Worm (Caenorhabditis elegans): ENCODE measurements around the gene srh-48.

DNA sequence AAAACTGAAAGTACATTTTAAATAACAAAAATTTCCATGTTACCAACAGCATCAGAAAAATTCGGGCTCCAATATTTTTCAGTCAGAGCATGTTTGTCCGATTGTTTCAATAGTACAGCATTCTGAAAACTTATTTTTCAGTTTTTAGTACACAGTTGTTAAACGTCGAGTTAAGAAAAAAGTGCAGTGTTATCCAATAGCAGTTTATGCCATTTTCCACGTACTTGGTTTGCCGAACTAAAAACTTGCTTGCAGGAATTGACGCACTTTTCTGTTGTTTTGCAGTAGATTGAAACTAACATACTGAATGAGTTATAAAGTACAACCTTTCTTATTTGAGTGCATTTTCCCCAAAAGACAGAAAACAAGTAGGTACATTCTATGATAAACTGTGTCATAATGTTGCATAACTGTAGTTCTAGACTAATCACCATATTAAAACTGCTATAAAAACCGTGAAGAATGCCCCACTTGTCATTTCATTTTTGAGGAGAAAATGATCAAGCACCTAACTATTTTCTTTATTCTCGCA, 18.5 kb downstream of the srh-48 start, which contains the start of the genes Y51B9A.14 and Y51B9A.8:
- TF ChIP-seq nhr-77 (tag; optimal IDR thresholded peaks at IDR 0.05): no peak
- TF ChIP-seq skn-1 (tag; optimal IDR thresholded peaks at IDR 0.05): no peak
- no peak for TF ChIP-seq alr-1 (tag; optimal IDR thresholded peaks at IDR 0.05)
